Fruit fly (Drosophila melanogaster): ENCODE measurements around the gene ND-B14.5B.

DNA sequence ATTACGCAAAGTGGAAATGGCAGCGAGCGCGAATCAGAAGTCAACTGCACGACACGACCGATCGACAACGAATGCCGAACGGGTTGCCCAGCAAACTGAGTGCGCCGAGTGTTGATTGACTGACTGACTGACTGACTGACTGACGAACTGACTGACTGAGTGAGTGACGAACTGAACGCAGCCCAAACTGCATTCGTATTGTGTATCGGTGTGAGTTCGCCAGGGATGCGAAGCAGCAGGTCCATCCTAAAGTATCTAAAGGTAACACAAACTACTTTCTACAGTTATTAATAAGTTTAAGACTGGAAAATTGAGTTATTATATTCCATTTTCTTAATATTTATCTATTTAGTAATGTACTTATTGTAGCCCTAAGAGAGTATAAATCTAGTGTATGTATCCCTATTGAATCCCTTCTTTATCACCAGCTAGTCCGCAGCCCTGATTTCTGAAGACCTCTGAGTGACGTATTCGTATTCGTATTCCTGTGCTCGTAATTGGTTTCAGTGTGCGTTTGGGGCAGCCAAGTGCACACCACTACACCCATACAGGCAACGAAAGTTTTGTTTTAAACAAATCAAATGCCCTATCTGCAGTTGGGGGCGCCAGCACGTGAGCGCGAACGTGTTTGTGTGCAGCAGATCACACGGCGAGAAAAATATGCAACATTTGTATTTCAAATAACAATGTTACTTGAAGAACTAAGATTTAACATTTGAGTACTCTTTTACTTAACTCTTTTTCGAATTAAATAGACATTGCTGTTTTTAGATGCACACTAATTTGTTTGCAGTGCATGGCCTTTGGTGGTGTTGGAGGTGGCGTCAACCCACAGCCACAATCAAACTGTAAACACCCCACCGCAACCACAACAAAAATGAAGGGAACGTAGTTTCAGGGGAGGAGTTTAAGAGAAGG, 7.3 kb upstream of the ND-B14.5B start:
- TF ChIP-seq h (GFP tag; optimal IDR thresholded peaks at IDR 0.05) (peak; percentile 86), Dif (GFP tag; optimal IDR thresholded peaks at IDR 0.05; ENCODE audit: partially characterized antibody) (no peak), usp (GFP tag; optimal IDR thresholded peaks at IDR 0.05) (no peak), Sp1 (GFP tag; optimal IDR thresholded peaks at IDR 0.05) (peak; percentile 75), fru (GFP tag; optimal IDR thresholded peaks at IDR 0.05) (peak; percentile 63)
